Fruit fly (Drosophila melanogaster) Kc167 (cell line): ENCODE measurements around the gene Or85a.

Experiments used
- Myc ChIP-seq: fragments of >200 bp; optimal IDR thresholded peaks from 2 replicates; lab custom pipeline; 2017; ENCODE audit warnings: missing external identifiers
- Sin3A ChIP-seq: fragments of >200 bp; optimal IDR thresholded peaks from 2 replicates; lab custom pipeline; 2018; ENCODE audit warnings: missing external identifiers
- h ChIP-seq: fragments of >200 bp; optimal IDR thresholded peaks from 3 replicates; lab custom pipeline; 2018; ENCODE audit warnings: missing external identifiers
- insv ChIP-seq: fragments of >200 bp; optimal IDR thresholded peaks from 3 replicates; lab custom pipeline; 2018; ENCODE audit warnings: missing external identifiers
- psq ChIP-seq: fragments of >200 bp; optimal IDR thresholded peaks from 2 replicates; lab custom pipeline; 2017; ENCODE audit warnings: missing external identifiers
- ttk ChIP-seq: sonication (Bioruptor generic); optimal IDR thresholded peaks from 2 replicates; lab custom pipeline; 2017; ENCODE audit warnings: missing external identifiers

Or85a gene

dm6 chr3R:8321447-8321846 lies at the start of gene Or85a:
Or85a (plus strand) TSS chr3R:8321747.
- TF ChIP-seq Sin3A (lab: Kevin White, UChicago), result no peak
- TF ChIP-seq ttk (lab: Kevin White, UChicago), result no peak
- no peak for TF ChIP-seq Myc (lab: Kevin White, UChicago)
- TF ChIP-seq h (lab: Kevin White, UChicago), result no peak
- TF ChIP-seq insv, result no peak
- TF ChIP-seq psq (lab: Kevin White, UChicago), result no peak

- no peak for TF ChIP-seq Myc (lab: Kevin White, UChicago)
- no peak for TF ChIP-seq h (lab: Kevin White, UChicago)
- TF ChIP-seq insv, result no peak
- TF ChIP-seq psq (lab: Kevin White, UChicago), result no peak
- no peak for TF ChIP-seq Sin3A (lab: Kevin White, UChicago)
- TF ChIP-seq ttk (lab: Kevin White, UChicago), result no peak
These were observed 48.9 kb upstream of the Or85a start for dm6 chr3R:8272573-8273165.

dm6 chr3R:8275031-8275430 lies 46.5 kb upstream of the Or85a start:
- TF ChIP-seq Myc (lab: Kevin White, UChicago), result no peak
- TF ChIP-seq h (lab: Kevin White, UChicago), result no peak
- no peak for TF ChIP-seq psq (lab: Kevin White, UChicago)
- TF ChIP-seq Sin3A (lab: Kevin White, UChicago), result no peak
- TF ChIP-seq ttk (lab: Kevin White, UChicago), result no peak
- no peak for TF ChIP-seq insv

dm6 chr3R:8277494-8278293 lies 43.9 kb upstream of the Or85a start, which contains the start of gene ato:
ato (plus strand) TSS chr3R:8278052.
- TF ChIP-seq psq (lab: Kevin White, UChicago) (no peak), insv (no peak), h (lab: Kevin White, UChicago) (no peak), Myc (lab: Kevin White, UChicago) (no peak), ttk (lab: Kevin White, UChicago) (no peak)

- TF ChIP-seq psq (lab: Kevin White, UChicago), result no peak
- no peak for TF ChIP-seq Sin3A (lab: Kevin White, UChicago)
- no peak for TF ChIP-seq h (lab: Kevin White, UChicago)
- no peak for TF ChIP-seq ttk (lab: Kevin White, UChicago)
- no peak for TF ChIP-seq insv
- no peak for TF ChIP-seq Myc (lab: Kevin White, UChicago)
These were observed 41.6 kb upstream of the Or85a start for dm6 chr3R:8279970-8280369.

dm6 chr3R:8282727-8283126 lies 38.8 kb upstream of the Or85a start:
- TF ChIP-seq insv (no peak), Myc (lab: Kevin White, UChicago) (no peak), psq (lab: Kevin White, UChicago) (no peak), h (lab: Kevin White, UChicago) (no peak), ttk (lab: Kevin White, UChicago) (no peak)

dm6 chr3R:8284234-8284633 lies 37.3 kb upstream of the Or85a start:
- TF ChIP-seq Myc (lab: Kevin White, UChicago) (no peak), Sin3A (lab: Kevin White, UChicago) (no peak), h (lab: Kevin White, UChicago) (no peak), insv (no peak), psq (lab: Kevin White, UChicago) (no peak), ttk (lab: Kevin White, UChicago) (no peak)

- TF ChIP-seq h (lab: Kevin White, UChicago) (no peak), Sin3A (lab: Kevin White, UChicago) (no peak), insv (no peak), ttk (lab: Kevin White, UChicago) (no peak), psq (lab: Kevin White, UChicago) (no peak)
These were observed 35.7 kb upstream of the Or85a start for dm6 chr3R:8285727-8286344.

dm6 chr3R:8287697-8288096 lies 33.9 kb upstream of the Or85a start, which contains the start of gene Nazo:
Nazo (plus strand) TSS chr3R:8287876.
- TF ChIP-seq psq (lab: Kevin White, UChicago), result no peak
- TF ChIP-seq h (lab: Kevin White, UChicago), result no peak
- TF ChIP-seq insv, result no peak
- no peak for TF ChIP-seq Myc (lab: Kevin White, UChicago)
- no peak for TF ChIP-seq Sin3A (lab: Kevin White, UChicago)
- no peak for TF ChIP-seq ttk (lab: Kevin White, UChicago)

- TF ChIP-seq Myc (lab: Kevin White, UChicago) (no peak), h (lab: Kevin White, UChicago) (no peak), insv (no peak), ttk (lab: Kevin White, UChicago) (no peak), psq (lab: Kevin White, UChicago) (no peak), Sin3A (lab: Kevin White, UChicago) (no peak)
These were observed 32.8 kb upstream of the Or85a start for dm6 chr3R:8288790-8289189.

- TF ChIP-seq psq (lab: Kevin White, UChicago) (no peak), h (lab: Kevin White, UChicago) (no peak), Myc (lab: Kevin White, UChicago) (no peak), insv (no peak)
These were observed 31.1 kb upstream of the Or85a start, which contains the start of gene CG11672 for dm6 chr3R:8290478-8290877. CG11672 (minus strand) TSS chr3R:8290578.
